Fruit fly (Drosophila melanogaster) whole organism, embryonic: ENCODE results near the gene PGRP-LF.
A peak's percentile ranks its signal among the peaks of the same experiment; 100 is the strongest.

Experiments
- Antp ChIP-seq: fragments of 200-800 bp; sonication (Bioruptor generic); optimal IDR thresholded peaks from 3 replicates; lab custom pipeline; 2016; ENCODE audit warnings: missing biosample characterization, missing genetic modification characterization
- Atf6 ChIP-seq: fragments of 200-800 bp; sonication (Bioruptor generic); IDR thresholded peaks from 2 replicates; pipeline ENCODE4 v1.3.6; 2022; ENCODE audit warnings: missing biosample characterization, missing genetic modification characterization
- Bdp1 ChIP-seq: fragments of 200-800 bp; sonication (Bioruptor generic); optimal IDR thresholded peaks from 3 replicates; lab custom pipeline; 2016; ENCODE audit warnings: missing biosample characterization, missing genetic modification characterization
- CG11085 ChIP-seq: fragments of 200-800 bp; sonication (Bioruptor generic); IDR thresholded peaks from 2 replicates; pipeline ENCODE4 v1.3.6; 2022; ENCODE audit warnings: missing biosample characterization, missing genetic modification characterization
- CG12391 ChIP-seq: fragments of 200-800 bp; sonication (Bioruptor generic); optimal IDR thresholded peaks from 3 replicates; lab custom pipeline; 2018; ENCODE audit warnings: missing biosample characterization, mild to moderate bottlenecking, missing genetic modification characterization, moderate library complexity
- CG12744 ChIP-seq: fragments of 200-800 bp; sonication (Bioruptor generic); optimal IDR thresholded peaks from 2 replicates; lab custom pipeline; 2016; ENCODE audit warnings: missing biosample characterization, missing genetic modification characterization
- CG13296 ChIP-seq: fragments of 200-800 bp; sonication (Bioruptor generic); optimal IDR thresholded peaks from 3 replicates; lab custom pipeline; 2018; ENCODE audit warnings: missing biosample characterization, mild to moderate bottlenecking, missing genetic modification characterization
- CG14667 ChIP-seq: fragments of 200-800 bp; sonication (Bioruptor generic); IDR thresholded peaks from 2 replicates; pipeline ENCODE4 v1.3.6; 2022; ENCODE audit warnings: missing biosample characterization, missing genetic modification characterization
- CG1602 ChIP-seq: fragments of 200-800 bp; sonication (Bioruptor generic); optimal IDR thresholded peaks from 3 replicates; lab custom pipeline; 2016; ENCODE audit warnings: missing biosample characterization, missing genetic modification characterization
- CG1603 ChIP-seq: fragments of 200-800 bp; sonication (Bioruptor generic); optimal IDR thresholded peaks from 2 replicates; lab custom pipeline; 2019; ENCODE audit warnings: missing biosample characterization, mild to moderate bottlenecking, missing genetic modification characterization, moderate library complexity
- CG17361 ChIP-seq: fragments of 200-800 bp; sonication (Bioruptor generic); IDR thresholded peaks from 3 replicates; pipeline ENCODE4 v1.3.6; 2022; ENCODE audit warnings: missing biosample characterization, missing genetic modification characterization
- CG17612 ChIP-seq: fragments of 200-800 bp; sonication (Bioruptor generic); IDR thresholded peaks from 2 replicates; pipeline ENCODE4 v1.3.6; 2022; ENCODE audit warnings: missing biosample characterization, missing genetic modification characterization
- CG2116 ChIP-seq: fragments of 200-800 bp; sonication (Bioruptor generic); optimal IDR thresholded peaks from 3 replicates; lab custom pipeline; 2018; ENCODE audit warnings: missing biosample characterization, mild to moderate bottlenecking, missing genetic modification characterization
- CG2712 ChIP-seq: fragments of 200-800 bp; optimal IDR thresholded peaks from 3 replicates; lab custom pipeline; 2019; ENCODE audit warnings: missing biosample characterization, mild to moderate bottlenecking, missing genetic modification characterization, moderate library complexity
- CG3995 ChIP-seq: fragments of 200-800 bp; sonication (Bioruptor generic); optimal IDR thresholded peaks from 3 replicates; lab custom pipeline; 2016; ENCODE audit warnings: missing biosample characterization, missing genetic modification characterization
- CG4282 ChIP-seq: fragments of 200-800 bp; sonication (Bioruptor generic); optimal IDR thresholded peaks from 2 replicates; lab custom pipeline; 2016; ENCODE audit warnings: missing biosample characterization, missing genetic modification characterization
- CG4360 ChIP-seq: fragments of 200-800 bp; sonication (Bioruptor generic); IDR thresholded peaks from 2 replicates; pipeline ENCODE4 v1.3.6; 2022; ENCODE audit warnings: missing biosample characterization, missing genetic modification characterization
- CG4424 ChIP-seq: fragments of 200-800 bp; sonication (Bioruptor generic); optimal IDR thresholded peaks from 3 replicates; lab custom pipeline; 2016; ENCODE audit warnings: missing biosample characterization, missing genetic modification characterization
- CG4707 ChIP-seq: fragments of 200-800 bp; sonication (Bioruptor generic); optimal IDR thresholded peaks from 2 replicates; lab custom pipeline; 2018; ENCODE audit warnings: missing biosample characterization, mild to moderate bottlenecking, missing genetic modification characterization, moderate library complexity
- CG6272 ChIP-seq: fragments of 200-800 bp; sonication (Bioruptor generic); IDR thresholded peaks from 2 replicates; pipeline ENCODE4 v1.3.6; 2022; ENCODE audit warnings: missing biosample characterization, missing genetic modification characterization
- CG6854 ChIP-seq: fragments of 200-800 bp; sonication (Bioruptor generic); optimal IDR thresholded peaks from 3 replicates; lab custom pipeline; 2017; ENCODE audit warnings: missing biosample characterization, mild to moderate bottlenecking, missing genetic modification characterization
- CG7786 ChIP-seq: fragments of 200-800 bp; sonication (Bioruptor generic); optimal IDR thresholded peaks from 2 replicates; lab custom pipeline; 2016; ENCODE audit warnings: missing biosample characterization, missing genetic modification characterization
- Drgx ChIP-seq: fragments of 200-800 bp; sonication (Bioruptor generic); IDR thresholded peaks from 2 replicates; pipeline ENCODE4 v1.3.6; 2022; ENCODE audit warnings: missing biosample characterization, missing genetic modification characterization
- H15 ChIP-seq: fragments of 200-800 bp; sonication (Bioruptor generic); IDR thresholded peaks from 3 replicates; pipeline ENCODE4 v1.3.6; 2022; ENCODE audit warnings: missing biosample characterization, missing genetic modification characterization
- Hand ChIP-seq: fragments of 200-800 bp; sonication (Bioruptor generic); optimal IDR thresholded peaks from 2 replicates; lab custom pipeline; 2017; ENCODE audit warnings: mild to moderate bottlenecking, missing biosample characterization, missing genetic modification reagents, missing genetic modification characterization
- Nf-YC ChIP-seq: fragments of 200-800 bp; optimal IDR thresholded peaks from 3 replicates; lab custom pipeline; 2019; ENCODE audit warnings: missing biosample characterization, mild to moderate bottlenecking, missing genetic modification characterization, moderate library complexity
- Oaz ChIP-seq: fragments of 200-800 bp; sonication (Bioruptor generic); IDR thresholded peaks from 2 replicates; pipeline ENCODE4 v1.3.6; 2022; ENCODE audit warnings: missing biosample characterization, missing genetic modification characterization
- Optix ChIP-seq: fragments of 200-800 bp; sonication (Bioruptor generic); IDR thresholded peaks from 3 replicates; pipeline ENCODE4 v1.3.6; 2022; ENCODE audit warnings: missing biosample characterization, missing genetic modification characterization
- Tbp ChIP-seq: fragments of >200 bp; optimal IDR thresholded peaks from 2 replicates; lab custom pipeline; 2018; ENCODE audit warnings: missing biosample characterization, missing genetic modification characterization
- btn ChIP-seq: fragments of 200-800 bp; sonication (Bioruptor generic); optimal IDR thresholded peaks from 2 replicates; lab custom pipeline; 2016; ENCODE audit warnings: missing biosample characterization, missing genetic modification characterization
- danr ChIP-seq: fragments of 200-800 bp; sonication (Bioruptor generic); IDR thresholded peaks from 2 replicates; pipeline ENCODE4 v1.3.6; 2022; ENCODE audit warnings: missing biosample characterization, missing genetic modification characterization
- emc ChIP-seq: fragments of 200-800 bp; sonication (Bioruptor generic); optimal IDR thresholded peaks from 2 replicates; lab custom pipeline; 2016; ENCODE audit warnings: missing biosample characterization, missing genetic modification characterization
- esg ChIP-seq: fragments of 200-800 bp; sonication (Bioruptor generic); conservative IDR thresholded peaks from 2 replicates; pipeline ENCODE4 v1.3.6; 2022; ENCODE audit warnings: missing biosample characterization, missing genetic modification characterization
- exex ChIP-seq: fragments of 200-800 bp; sonication (Bioruptor generic); optimal IDR thresholded peaks from 4 replicates; lab custom pipeline; 2018; ENCODE audit warnings: missing biosample characterization, mild to moderate bottlenecking, missing genetic modification characterization, moderate library complexity
- fu2 ChIP-seq: fragments of 200-800 bp; sonication (Bioruptor generic); optimal IDR thresholded peaks from 2 replicates; lab custom pipeline; 2016; ENCODE audit warnings: missing biosample characterization, missing genetic modification characterization
- gt ChIP-seq: fragments of 200-800 bp; sonication (Bioruptor generic); IDR thresholded peaks from 2 replicates; pipeline ENCODE4 v1.3.6; 2022; ENCODE audit warnings: missing biosample characterization, missing genetic modification characterization
- hkb ChIP-seq, 2 experiments: fragments of 200-800 bp in 1 of 2; fragments of >200 bp in 1 of 2; sonication (Bioruptor generic) in 1 of 2; IDR thresholded peaks in 1 of 2; optimal IDR thresholded peaks in 1 of 2; 2 replicates each; pipeline versions ENCODE4 v1.3.6 to Lab custom; 2017 to 2022; ENCODE audit warnings: missing biosample characterization in 1 of 2, missing genetic modification characterization in 1 of 2
- ken ChIP-seq: fragments of 200-800 bp; sonication (Bioruptor generic); IDR thresholded peaks from 3 replicates; pipeline ENCODE4 v1.3.6; 2022; ENCODE audit warnings: missing biosample characterization, missing genetic modification characterization
- lab ChIP-seq: fragments of 200-800 bp; sonication (Bioruptor generic); optimal IDR thresholded peaks from 3 replicates; lab custom pipeline; 2017; ENCODE audit warnings: missing biosample characterization, missing genetic modification characterization, mild to moderate bottlenecking, moderate library complexity, missing genetic modification reagents
- lmd ChIP-seq: fragments of 200-800 bp; sonication (Bioruptor generic); IDR thresholded peaks from 2 replicates; pipeline ENCODE4 v1.3.6; 2022; ENCODE audit warnings: missing biosample characterization, missing genetic modification characterization
- nau ChIP-seq: fragments of 200-800 bp; sonication (Bioruptor generic); optimal IDR thresholded peaks from 3 replicates; lab custom pipeline; 2017; ENCODE audit warnings: missing biosample characterization, mild to moderate bottlenecking, missing genetic modification characterization, missing genetic modification reagents
- pho ChIP-seq: fragments of 200-800 bp; sonication (Bioruptor generic); optimal IDR thresholded peaks from 2 replicates; lab custom pipeline; 2016; ENCODE audit warnings: missing biosample characterization, missing genetic modification characterization
- scrt ChIP-seq: fragments of 200-800 bp; sonication (Bioruptor generic); optimal IDR thresholded peaks from 2 replicates; lab custom pipeline; 2018; ENCODE audit warnings: missing biosample characterization, mild to moderate bottlenecking, missing genetic modification characterization, moderate library complexity
- sima ChIP-seq: fragments of 200-800 bp; sonication (Bioruptor generic); optimal IDR thresholded peaks from 2 replicates; lab custom pipeline; 2016; ENCODE audit warnings: missing biosample characterization, missing genetic modification characterization
- sisA ChIP-seq: fragments of 200-800 bp; sonication (Bioruptor generic); IDR thresholded peaks from 2 replicates; pipeline ENCODE4 v1.3.6; 2022; ENCODE audit warnings: missing biosample characterization, missing genetic modification characterization
- sr ChIP-seq: fragments of 200-800 bp; sonication (Bioruptor generic); IDR thresholded peaks from 3 replicates; pipeline ENCODE4 v1.3.6; 2022; ENCODE audit warnings: missing biosample characterization, missing genetic modification characterization
- ssp ChIP-seq: fragments of 200-800 bp; sonication (Bioruptor generic); IDR thresholded peaks from 2 replicates; pipeline ENCODE4 v1.3.6; 2022; ENCODE audit warnings: missing biosample characterization, missing genetic modification characterization
- tna ChIP-seq: fragments of 200-800 bp; sonication (Bioruptor generic); IDR thresholded peaks from 2 replicates; pipeline ENCODE4 v1.3.6; 2022; ENCODE audit warnings: missing biosample characterization, missing genetic modification characterization; ENCODE audit not compliant: partially characterized antibody
- wdn ChIP-seq: fragments of 200-800 bp; sonication (Bioruptor generic); IDR thresholded peaks from 2 replicates; pipeline ENCODE4 v1.3.6; 2022; ENCODE audit warnings: missing biosample characterization, missing genetic modification characterization
- wek ChIP-seq: fragments of 200-800 bp; sonication (Bioruptor generic); optimal IDR thresholded peaks from 3 replicates; lab custom pipeline; 2018; ENCODE audit warnings: missing biosample characterization, mild to moderate bottlenecking, missing genetic modification characterization, moderate library complexity
- zen2 ChIP-seq: fragments of 200-800 bp; sonication (Bioruptor generic); IDR thresholded peaks from 3 replicates; pipeline ENCODE4 v1.3.6; 2022; ENCODE audit warnings: missing biosample characterization, missing genetic modification characterization; ENCODE audit not compliant: partially characterized antibody

Gene PGRP-LF

dm6 chr3L:9372278-9372975 lies 23.0 kb downstream of the PGRP-LF start, which contains the start of the genes Hsp67Bc, CG4456 and Hsp22 (continued):
- TF ChIP-seq CG14667 (GFP tag; lab: Robert Waterston, UW), result no peak
- no peak for TF ChIP-seq lmd (GFP tag; lab: Robert Waterston, UW)
- no peak for TF ChIP-seq zen2 (GFP tag; lab: Robert Waterston, UW)
- no peak for TF ChIP-seq CG12744
- no peak for TF ChIP-seq gt
- no peak for TF ChIP-seq CG1602 (GFP tag; lab: Kevin White, UChicago)
- TF ChIP-seq wdn (GFP tag; lab: Robert Waterston, UW), result no peak
- no peak for TF ChIP-seq Bdp1 (GFP tag; lab: Kevin White, UChicago)
- TF ChIP-seq CG13296, result peak; percentile 29
- TF ChIP-seq Oaz, result no peak
- no peak for TF ChIP-seq CG4424 (GFP tag; lab: Kevin White, UChicago)
- TF ChIP-seq hkb (optimal IDR thresholded peaks at IDR 0.05; lab: Kevin White, UChicago), result no peak
- no peak for TF ChIP-seq hkb (GFP tag; IDR thresholded peaks at IDR 0.05; lab: Robert Waterston, UW)
- TF ChIP-seq CG12391, result no peak
- no peak for TF ChIP-seq sisA (GFP tag; lab: Robert Waterston, UW)
- TF ChIP-seq scrt, result peak; percentile 27
- no peak for TF ChIP-seq CG3995 (GFP tag; lab: Kevin White, UChicago)
- TF ChIP-seq Optix (GFP tag; lab: Robert Waterston, UW), result no peak
- no peak for TF ChIP-seq CG6272 (GFP tag; lab: Robert Waterston, UW)
- no peak for TF ChIP-seq CG7786 (GFP tag; lab: Kevin White, UChicago)
- TF ChIP-seq Antp, result no peak
- TF ChIP-seq nau (GFP tag; lab: Kevin White, UChicago), result no peak
- no peak for TF ChIP-seq emc (GFP tag; lab: Kevin White, UChicago)
- no peak for TF ChIP-seq esg (GFP tag; lab: Robert Waterston, UW)
- no peak for TF ChIP-seq CG2712 (tag; lab: Kevin White, UChicago)
- TF ChIP-seq CG4282 (GFP tag; lab: Kevin White, UChicago), result no peak
- TF ChIP-seq Hand (GFP tag; lab: Kevin White, UChicago), result no peak
- no peak for TF ChIP-seq ken (GFP tag; lab: Robert Waterston, UW)
- peak; percentile 31 for TF ChIP-seq Nf-YC (tag; lab: Kevin White, UChicago)
- no peak for TF ChIP-seq exex (tag; lab: Kevin White, UChicago)
- TF ChIP-seq wek, result peak; percentile 28
- no peak for TF ChIP-seq tna
- TF ChIP-seq CG2116 (GFP tag; lab: Kevin White, UChicago), result no peak
- TF ChIP-seq fu2 (GFP tag; lab: Kevin White, UChicago), result no peak
- TF ChIP-seq CG1603 (tag; lab: Kevin White, UChicago), result peak; percentile 0
- no peak for TF ChIP-seq CG6854 (GFP tag; lab: Kevin White, UChicago)
- TF ChIP-seq CG17361 (GFP tag; lab: Robert Waterston, UW), result no peak
- no peak for TF ChIP-seq pho (GFP tag; lab: Kevin White, UChicago)
- no peak for TF ChIP-seq sr (GFP tag; lab: Robert Waterston, UW)
- no peak for TF ChIP-seq Tbp (GFP tag; lab: Kevin White, UChicago)
- TF ChIP-seq lab (GFP tag; lab: Kevin White, UChicago), result no peak
- TF ChIP-seq CG4707 (GFP tag; lab: Kevin White, UChicago), result no peak
- TF ChIP-seq CG17612 (GFP tag; lab: Robert Waterston, UW), result no peak
- no peak for TF ChIP-seq Drgx
- 0 out of 2 replicates have a peak, but pooled peaks have one; percentile 7 for TF ChIP-seq CG11085 (GFP tag; lab: Robert Waterston, UW)
- TF ChIP-seq Atf6 (GFP tag; lab: Robert Waterston, UW), result no peak
- TF ChIP-seq H15, result no peak
- no peak for TF ChIP-seq btn (GFP tag; lab: Kevin White, UChicago)
- no peak for TF ChIP-seq ssp (GFP tag; lab: Robert Waterston, UW)
- no peak for TF ChIP-seq CG4360 (GFP tag; lab: Robert Waterston, UW)
- TF ChIP-seq danr (GFP tag; lab: Robert Waterston, UW), result no peak
- no peak for TF ChIP-seq sima (GFP tag; lab: Kevin White, UChicago)
